1 worm cellular context compared by ENCODE assay signal in genomic region chrII:15266487-15266886, ce11.
TF ChIP-seq lines count a peak whose summit lies in the region.

No protein-coding gene starts in this region.

TF ChIP-seq in whole organism, L2 larva, 48 proteins besides CTCF, POLR2A, EP300 and RAD21 (continued from another document):
- no peak for TF ChIP-seq lsy-2 (tag; optimal IDR thresholded peaks at IDR 0.05; lab: Kevin White, UChicago)
- TF ChIP-seq fos-1 (tag; optimal IDR thresholded peaks at IDR 0.05; lab: Kevin White, UChicago): peak; percentile 58
- TF ChIP-seq sem-4 (tag; optimal IDR thresholded peaks at IDR 0.05; lab: Kevin White, UChicago): no peak
- TF ChIP-seq nhr-23 (tag; optimal IDR thresholded peaks at IDR 0.05; lab: Kevin White, UChicago): no peak
TF ChIP-seq in whole organism, L2 larva: peak in this region for 4.
